Worm (Caenorhabditis elegans): ENCODE results near the gene F22F7.12.

F22F7.12 gene

DNA sequence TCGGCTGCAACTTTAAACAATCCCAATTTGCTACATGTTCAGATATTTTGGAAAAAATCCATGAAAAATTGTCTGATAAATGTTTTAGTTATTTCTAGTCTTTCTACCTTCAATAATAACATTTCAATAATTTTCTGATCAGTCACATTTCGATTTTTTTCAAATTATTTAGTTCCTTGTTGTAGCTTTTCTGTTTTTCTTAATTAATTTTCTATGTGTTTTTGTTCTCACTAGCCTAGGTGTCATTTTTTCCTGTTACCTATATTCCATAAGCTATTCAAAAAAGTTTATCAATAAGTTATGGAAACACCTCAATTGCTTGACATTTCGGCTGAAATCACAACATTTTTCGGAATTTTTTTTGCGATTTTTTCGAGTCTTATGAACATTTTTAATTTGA, 9.0 kb upstream of the F22F7.12 start, which contains the start of gene srbc-23:
Gene srbc-23 (plus strand): TSS at position 301 of the 400 bp plus-strand sequence.
- no peak for TF ChIP-seq unc-62 (GFP tag; optimal IDR thresholded peaks at IDR 0.05)

DNA sequence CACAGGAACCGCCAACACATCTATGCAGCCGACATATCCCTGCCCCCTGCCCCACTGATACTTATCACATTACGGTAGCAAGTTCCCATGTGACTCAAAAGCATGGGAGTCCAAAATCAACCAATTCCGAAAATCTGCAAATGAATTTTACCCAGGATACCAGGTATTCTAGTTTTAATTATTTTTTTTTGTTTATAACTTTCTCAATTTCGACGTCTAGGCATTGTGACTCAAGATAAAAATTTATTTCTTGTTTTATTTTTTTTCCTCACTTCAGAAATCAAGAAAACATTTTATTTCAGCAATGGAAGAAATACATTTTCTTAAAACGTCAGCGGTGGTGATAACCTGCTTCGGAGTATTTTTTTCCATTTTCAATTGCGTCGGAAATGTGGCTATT, 7.2 kb upstream of the F22F7.12 start, which contains the start of gene srbc-24:
Gene srbc-24 (plus strand): TSS at position 301 of the 400 bp plus-strand sequence.
- TF ChIP-seq unc-62 (GFP tag; optimal IDR thresholded peaks at IDR 0.05), result no peak

DNA sequence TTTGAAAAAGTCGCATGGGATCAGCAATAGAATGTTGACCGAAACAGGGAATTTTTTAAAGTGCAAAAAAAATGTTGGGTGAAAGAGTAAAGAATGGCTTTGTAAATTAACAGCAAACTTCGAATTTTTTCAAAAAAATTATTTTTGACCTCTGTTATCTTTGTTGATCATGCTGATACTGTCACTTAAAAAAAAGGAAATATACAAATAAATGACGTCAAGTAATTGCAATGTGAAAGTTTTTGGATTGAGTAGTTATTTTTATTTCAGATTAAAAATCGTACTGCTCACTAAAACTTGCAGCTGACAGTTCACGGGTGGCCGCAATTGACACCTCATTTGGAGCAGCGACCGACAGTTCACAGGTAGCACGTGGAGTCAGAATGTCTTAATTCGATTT, 6.6 kb upstream of the F22F7.12 start, which contains the start of gene C45H4.13:
Gene C45H4.13 (minus strand): TSS at position 101 of the 400 bp plus-strand sequence.
- no peak for TF ChIP-seq unc-62 (GFP tag; optimal IDR thresholded peaks at IDR 0.05)

DNA sequence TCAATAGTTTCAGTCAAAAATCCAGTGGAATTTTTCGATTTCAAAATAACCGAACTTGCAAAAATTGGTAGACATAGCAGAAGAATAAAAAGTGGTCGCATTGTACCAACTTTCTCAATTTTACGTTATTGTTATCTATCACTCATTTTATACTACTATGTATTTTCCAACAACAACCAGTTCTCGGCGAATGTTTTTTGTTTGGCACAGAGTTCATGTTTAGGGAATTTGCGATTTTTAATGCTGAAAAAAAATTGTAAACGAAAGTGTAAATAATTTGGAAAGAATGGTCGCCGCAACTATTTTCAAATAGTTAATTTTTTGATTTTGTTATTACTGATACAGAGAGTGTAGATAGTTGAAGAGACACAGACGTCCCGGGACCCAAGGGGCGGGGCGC, 5.1 kb upstream of the F22F7.12 start, which contains the start of gene C45H4.21:
Gene C45H4.21 (minus strand): TSS at position 101 of the 400 bp plus-strand sequence.
- TF ChIP-seq unc-62 (GFP tag; optimal IDR thresholded peaks at IDR 0.05), result no peak

DNA sequence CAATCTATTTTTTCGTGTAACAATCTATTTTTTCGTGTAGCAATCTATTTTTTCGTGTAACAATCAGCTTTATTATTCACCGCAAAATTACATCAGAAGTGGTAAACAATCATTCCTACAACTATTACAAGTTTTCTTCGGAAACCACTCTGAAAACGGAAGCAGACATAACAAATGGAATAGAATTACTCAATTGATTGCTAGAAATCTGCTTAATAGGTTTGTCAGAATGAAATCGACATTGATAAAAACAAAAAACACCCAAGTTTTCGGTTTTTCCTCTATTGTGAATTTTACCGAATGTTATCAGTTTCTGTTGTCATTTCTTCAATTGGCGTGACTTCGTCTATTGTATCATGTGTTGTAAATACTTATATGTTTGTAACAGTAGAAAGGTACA, 2.5 kb upstream of the F22F7.12 start, which contains the start of gene srbc-20:
Gene srbc-20 (plus strand): TSS at position 301 of the 400 bp plus-strand sequence.
- no peak for TF ChIP-seq unc-62 (GFP tag; optimal IDR thresholded peaks at IDR 0.05)

DNA sequence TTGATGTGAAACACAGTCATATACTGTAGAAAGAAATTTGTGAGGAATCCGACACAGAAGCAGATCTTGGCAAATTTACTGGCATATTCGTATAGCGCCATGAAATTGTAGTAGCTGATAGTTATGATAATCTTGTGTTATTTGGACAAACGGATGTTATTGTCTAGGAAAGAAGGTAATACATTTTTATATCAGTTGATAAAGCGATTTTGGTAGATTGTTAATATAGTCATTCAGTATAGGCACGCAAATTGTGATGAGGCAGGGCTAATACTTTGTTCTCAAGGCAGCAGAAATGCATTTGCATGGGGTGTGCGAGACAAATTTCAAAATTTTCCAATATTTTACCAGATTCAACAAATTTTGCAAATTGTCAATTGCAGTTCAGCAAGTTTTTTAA, 1.7 kb upstream of the F22F7.12 start, which contains the start of gene str-52:
Gene str-52 (minus strand): TSS at position 101 of the 400 bp plus-strand sequence.
- no peak for TF ChIP-seq unc-62 (GFP tag; optimal IDR thresholded peaks at IDR 0.05)

DNA sequence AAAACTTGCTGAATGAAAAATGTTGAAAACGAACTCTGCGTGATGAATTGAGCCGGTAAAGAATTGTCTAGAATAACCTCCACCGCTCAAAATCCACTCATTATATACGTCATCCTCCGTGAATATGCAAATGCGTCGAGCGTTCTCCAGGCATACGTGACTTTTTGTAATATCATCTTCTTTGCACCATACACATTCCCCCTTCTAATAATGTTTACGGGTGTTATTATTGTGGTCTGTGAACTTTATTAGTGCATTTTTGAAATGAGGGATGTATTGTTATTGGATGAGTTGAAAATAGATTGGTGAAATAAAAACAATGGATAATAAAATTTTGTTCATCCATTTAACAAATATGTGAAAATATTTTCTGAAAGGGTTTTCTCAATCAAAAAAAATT, 4.4 kb downstream of the F22F7.12 start, which contains the start of gene F22F7.7:
Gene F22F7.7 (minus strand): TSS at position 125 of the 400 bp plus-strand sequence.
- TF ChIP-seq unc-62 (GFP tag; optimal IDR thresholded peaks at IDR 0.05), result no peak

DNA sequence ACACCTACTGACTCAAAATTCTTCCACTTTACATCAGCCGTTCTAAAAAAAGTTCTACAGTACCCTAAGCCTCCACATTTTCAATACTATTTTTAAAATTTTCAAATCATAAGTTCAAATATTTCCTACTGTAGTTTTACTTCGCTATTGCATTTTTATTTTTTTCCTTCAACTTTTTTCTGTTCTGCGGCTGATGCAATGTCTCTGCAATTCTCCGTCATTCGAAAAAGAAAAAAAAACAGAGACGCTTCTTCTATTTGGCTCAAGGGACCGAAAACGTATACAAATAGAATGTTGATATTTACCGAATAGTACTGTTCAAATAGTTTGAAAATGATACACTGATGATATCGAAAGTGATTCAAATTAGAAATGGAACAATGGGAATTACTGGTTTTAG, 6.0 kb downstream of the F22F7.12 start:
- no peak for TF ChIP-seq unc-62 (GFP tag; optimal IDR thresholded peaks at IDR 0.05)

DNA sequence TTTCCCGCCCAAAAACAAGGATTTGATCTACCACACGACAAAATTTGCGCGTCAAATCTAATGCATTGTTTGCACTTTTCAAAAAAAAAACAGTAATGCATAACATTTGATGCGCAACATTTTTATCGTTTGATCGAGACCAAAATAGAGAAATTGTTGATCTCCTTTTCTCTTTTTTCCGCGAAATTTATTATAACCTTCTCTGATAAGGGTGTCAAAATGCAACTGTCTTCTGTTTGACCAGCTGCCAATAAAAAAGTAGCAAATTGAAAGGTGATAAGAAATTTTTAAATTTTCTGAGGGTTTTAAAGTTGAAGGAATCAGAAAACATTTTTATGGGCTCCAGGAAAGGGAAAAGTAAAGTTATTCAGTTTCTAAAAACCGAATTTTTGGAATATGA, 7.3 kb downstream of the F22F7.12 start:
- no peak for TF ChIP-seq unc-62 (GFP tag; optimal IDR thresholded peaks at IDR 0.05)

DNA sequence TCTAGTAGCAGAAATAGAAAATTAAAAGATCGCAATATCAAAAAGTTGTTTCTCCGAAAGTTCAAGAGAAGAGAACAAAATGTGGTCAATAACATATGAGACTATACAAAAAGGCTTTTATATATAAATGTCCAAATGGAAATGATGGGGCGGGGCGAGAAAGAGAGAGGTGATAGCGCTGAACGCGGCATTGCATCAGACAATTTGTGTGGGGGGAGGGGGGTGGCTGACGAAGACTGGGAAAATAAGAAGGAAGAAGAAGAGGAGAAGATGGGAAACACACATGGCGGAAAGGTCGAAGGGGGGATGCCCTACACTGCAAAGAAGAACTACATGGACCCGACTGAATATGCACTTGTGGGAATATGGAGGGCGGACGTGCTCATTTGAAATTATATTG, 9.0 kb downstream of the F22F7.12 start:
- no peak for TF ChIP-seq unc-62 (GFP tag; optimal IDR thresholded peaks at IDR 0.05)

DNA sequence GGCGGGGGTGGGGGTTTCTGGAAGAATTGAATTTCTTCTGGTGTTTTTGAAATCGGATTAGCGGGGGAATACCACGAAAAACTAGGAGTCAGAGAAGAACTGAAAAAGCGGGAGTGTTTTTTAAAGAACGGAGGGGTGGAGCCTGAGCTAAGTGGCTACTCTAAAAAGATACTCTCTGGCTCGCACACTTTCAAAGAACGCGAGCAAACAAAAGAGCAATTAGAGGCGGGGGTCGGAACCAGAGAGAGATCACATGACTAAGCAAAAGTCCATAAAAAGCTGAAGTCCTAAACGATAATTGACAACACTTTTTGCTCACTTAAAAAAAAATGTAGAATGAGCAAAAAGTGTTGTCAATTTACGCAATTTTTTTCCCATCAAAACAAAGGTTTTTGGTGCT, 10.0 kb downstream of the F22F7.12 start:
- no peak for TF ChIP-seq unc-62 (GFP tag; optimal IDR thresholded peaks at IDR 0.05)

DNA sequence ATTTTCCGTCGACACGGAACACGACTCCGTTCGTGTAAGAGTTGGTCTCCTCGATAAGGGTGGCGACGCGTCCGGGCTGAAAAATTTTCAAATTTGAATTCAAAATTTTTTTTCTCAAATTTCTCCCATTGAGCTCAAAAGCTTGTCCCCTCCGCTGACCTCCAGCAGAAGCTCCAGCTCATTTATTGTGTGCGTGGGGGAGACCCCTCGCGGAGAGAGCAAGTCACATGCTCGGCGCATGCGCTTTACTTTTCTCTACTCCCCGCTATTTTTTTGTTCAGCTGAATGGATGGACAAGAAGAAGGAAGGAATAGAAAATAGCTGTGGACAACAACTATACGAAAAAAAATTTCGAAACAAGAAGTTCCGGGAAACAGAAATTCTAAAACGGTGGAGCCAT, 10.8 kb downstream of the F22F7.12 start:
- no peak for TF ChIP-seq unc-62 (GFP tag; optimal IDR thresholded peaks at IDR 0.05)

DNA sequence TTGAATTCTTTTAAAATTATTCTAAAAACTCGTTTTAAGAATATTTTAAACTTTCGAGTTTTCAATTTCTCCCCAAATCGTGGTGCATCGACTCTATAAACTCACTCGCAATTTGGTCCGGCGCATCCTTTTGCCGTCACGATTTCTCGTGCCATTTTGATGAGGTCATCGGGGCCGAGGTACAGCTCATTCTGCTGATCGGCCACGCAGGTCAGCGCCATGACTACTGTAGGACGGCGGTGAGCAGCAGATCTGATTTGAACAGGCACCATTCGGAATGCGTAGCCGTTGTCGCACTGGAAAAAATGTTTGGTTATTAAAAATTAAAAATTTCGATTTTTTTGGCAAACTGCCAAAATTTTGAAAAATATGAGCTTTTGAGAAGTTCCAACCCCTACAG, 11.6 kb downstream of the F22F7.12 start:
- no peak for TF ChIP-seq unc-62 (GFP tag; optimal IDR thresholded peaks at IDR 0.05)

DNA sequence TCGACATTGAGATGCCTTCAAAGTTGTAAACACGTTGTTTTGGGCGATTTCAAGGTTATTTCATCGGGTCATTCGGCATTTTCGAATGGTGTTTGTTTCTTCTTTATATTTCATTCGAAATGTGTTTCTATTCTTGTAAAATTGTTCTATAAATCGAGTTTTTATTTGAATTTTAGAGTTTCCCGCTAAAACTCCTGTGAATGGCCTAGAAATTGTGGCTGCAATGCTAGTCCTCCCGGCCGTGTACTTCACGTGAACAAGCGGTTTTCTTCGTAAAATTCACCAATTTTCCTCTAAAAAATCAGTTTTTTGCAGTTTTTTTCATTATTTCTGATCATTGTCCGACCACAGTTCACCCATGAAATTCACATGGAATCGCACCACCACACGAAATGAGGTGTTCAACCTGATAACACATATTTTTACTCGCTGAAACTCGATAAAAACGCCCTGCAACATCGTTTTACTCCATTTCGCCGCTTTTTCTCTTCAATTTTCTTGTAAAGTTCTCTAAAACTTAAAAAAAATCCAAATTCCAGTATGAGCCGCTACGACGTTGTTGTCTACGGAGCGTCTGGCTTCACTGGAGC, 17.2 kb downstream of the F22F7.12 start, which contains the start of gene ldp-1:
Gene ldp-1 (plus strand): TSS at position 540 of the 590 bp plus-strand sequence.
- no peak for TF ChIP-seq unc-62 (GFP tag; optimal IDR thresholded peaks at IDR 0.05)

DNA sequence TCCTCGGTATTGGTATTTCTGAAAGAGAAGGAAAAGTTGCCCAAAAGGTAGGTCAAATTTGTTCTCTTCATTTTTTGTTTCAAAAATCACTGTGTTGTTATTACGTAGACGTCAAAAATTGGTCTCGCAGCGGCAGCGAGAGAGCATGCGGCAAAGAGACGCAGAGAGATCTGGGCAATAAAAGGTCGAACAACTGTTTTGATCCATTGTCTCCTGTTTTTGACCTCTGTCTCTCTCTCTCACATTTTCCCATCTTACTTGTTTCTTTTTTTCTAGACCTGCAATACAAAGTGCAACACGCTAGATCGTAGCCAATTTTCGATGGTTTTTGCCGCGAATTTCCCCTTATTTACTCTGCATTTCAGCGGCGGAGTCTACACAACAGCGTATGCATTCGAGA, 17.8 kb downstream of the F22F7.12 start:
- TF ChIP-seq unc-62 (GFP tag; optimal IDR thresholded peaks at IDR 0.05), result no peak

DNA sequence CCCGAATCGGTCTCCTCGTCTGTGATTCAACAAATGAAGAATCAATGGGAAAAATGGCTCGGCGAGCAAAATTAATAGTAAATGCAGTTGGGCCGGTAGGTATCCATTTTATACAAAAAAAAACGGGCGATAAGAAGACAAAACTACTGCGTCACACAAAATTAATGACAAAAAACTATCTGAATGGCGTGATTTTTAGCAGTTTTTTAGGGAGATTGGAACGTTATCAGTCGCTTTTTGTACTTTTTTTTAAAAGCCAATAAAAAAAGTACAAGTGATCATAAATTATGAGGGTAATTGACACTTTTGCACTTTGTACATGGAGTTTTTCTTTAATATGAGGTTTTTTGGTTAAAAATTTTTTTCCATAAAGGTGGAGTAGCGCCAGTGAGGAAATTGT, 21.1 kb downstream of the F22F7.12 start:
- no peak for TF ChIP-seq unc-62 (GFP tag; optimal IDR thresholded peaks at IDR 0.05)

DNA sequence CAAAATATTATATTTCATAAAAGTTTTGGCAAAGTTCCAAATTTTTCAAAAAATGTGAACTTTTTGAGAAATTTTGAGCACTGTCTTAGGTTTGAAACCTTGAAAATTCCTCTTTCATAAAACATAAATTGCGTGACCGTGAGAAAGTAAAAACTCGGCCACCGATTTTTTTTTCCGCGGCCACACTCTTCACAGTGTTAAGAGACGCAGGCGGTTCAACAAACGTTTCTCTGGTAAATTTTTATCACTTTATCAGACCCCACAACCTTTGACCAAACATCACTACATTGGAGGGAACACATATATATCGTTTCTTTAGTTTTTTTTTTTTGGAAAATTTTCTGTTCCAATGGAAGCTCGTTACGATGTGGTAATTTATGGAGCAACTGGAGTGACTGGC, 21.8 kb downstream of the F22F7.12 start, which contains the start of gene F22F7.2:
Gene F22F7.2 (plus strand): TSS at position 266 of the 400 bp plus-strand sequence.
- TF ChIP-seq unc-62 (GFP tag; optimal IDR thresholded peaks at IDR 0.05), result no peak
